Worm (Caenorhabditis elegans) whole organism, L3 larva: ENCODE results near the gene K07D4.6.

Experiments used
- ZK546.5 ChIP-seq: sonication (generic microtip); optimal IDR thresholded peaks from 2 replicates; lab custom pipeline; 2017; ENCODE audit warnings: missing biosample characterization, missing genetic modification characterization
- aly-2 ChIP-seq: fragments of 150-350 bp; optimal IDR thresholded peaks from 2 replicates; lab custom pipeline; 2014; ENCODE audit warnings: missing biosample characterization, missing genetic modification characterization
- ama-1 ChIP-seq: fragments of 150-350 bp; optimal IDR thresholded peaks from 2 replicates; lab custom pipeline; 2018
- ceh-28 ChIP-seq: fragments of 150-350 bp; optimal IDR thresholded peaks from 2 replicates; lab custom pipeline; 2014; ENCODE audit warnings: missing biosample characterization, missing genetic modification reagents, missing genetic modification characterization
- ceh-9 ChIP-seq: sonication (generic microtip); optimal IDR thresholded peaks from 2 replicates; lab custom pipeline; 2018; ENCODE audit warnings: missing biosample characterization, missing genetic modification characterization
- daf-12 ChIP-seq: fragments of 150-350 bp; optimal IDR thresholded peaks from 2 replicates; lab custom pipeline; 2014; ENCODE audit warnings: missing biosample characterization, missing genetic modification reagents, missing genetic modification characterization
- egl-5 ChIP-seq: fragments of 150-350 bp; optimal IDR thresholded peaks from 2 replicates; lab custom pipeline; 2017; ENCODE audit warnings: missing biosample characterization, missing genetic modification reagents, missing genetic modification characterization, inconsistent platforms
- elt-1 ChIP-seq: fragments of 150-350 bp; optimal IDR thresholded peaks from 2 replicates; lab custom pipeline; 2014; ENCODE audit warnings: missing biosample characterization, missing genetic modification characterization
- elt-2 ChIP-seq: sonication (generic microtip); optimal IDR thresholded peaks from 2 replicates; lab custom pipeline; 2016; ENCODE audit warnings: missing genetic modification reagents, mild to moderate bottlenecking, missing genetic modification characterization, missing compliant biosample characterization
- eor-1 ChIP-seq, 2 experiments: fragments of 150-350 bp; optimal IDR thresholded peaks; 2 replicates each; lab custom pipeline; 2014 to 2018; ENCODE audit warnings: missing biosample characterization in 2 of 2, missing genetic modification characterization in 2 of 2
- fkh-10 ChIP-seq: sonication (generic microtip); optimal IDR thresholded peaks from 2 replicates; lab custom pipeline; 2017; ENCODE audit warnings: missing biosample characterization, missing genetic modification reagents, missing genetic modification characterization
- fkh-2 ChIP-seq: fragments of 150-350 bp; optimal IDR thresholded peaks from 2 replicates; lab custom pipeline; 2014; ENCODE audit warnings: missing biosample characterization, missing genetic modification reagents, missing genetic modification characterization
- fos-1 ChIP-seq: fragments of 150-350 bp; optimal IDR thresholded peaks from 2 replicates; lab custom pipeline; 2014; ENCODE audit warnings: missing biosample characterization, missing genetic modification characterization
- hmg-11 ChIP-seq: sonication (generic microtip); optimal IDR thresholded peaks from 2 replicates; lab custom pipeline; 2016; ENCODE audit warnings: missing genetic modification characterization, missing compliant biosample characterization
- jun-1 ChIP-seq: fragments of 150-350 bp; optimal IDR thresholded peaks from 2 replicates; lab custom pipeline; 2014; ENCODE audit warnings: missing biosample characterization, missing genetic modification reagents, missing genetic modification characterization
- lin-15B ChIP-seq: fragments of 150-350 bp; optimal IDR thresholded peaks from 2 replicates; lab custom pipeline; 2014; ENCODE audit warnings: missing biosample characterization, missing genetic modification characterization
- lin-39 ChIP-seq: fragments of 150-350 bp; optimal IDR thresholded peaks from 2 replicates; lab custom pipeline; 2018; ENCODE audit warnings: missing biosample characterization, missing genetic modification reagents, missing genetic modification characterization
- lsy-12 ChIP-seq: sonication (generic microtip); optimal IDR thresholded peaks from 2 replicates; lab custom pipeline; 2016; ENCODE audit warnings: mild to moderate bottlenecking, missing genetic modification characterization, missing compliant biosample characterization
- mdl-1 ChIP-seq: fragments of 150-350 bp; optimal IDR thresholded peaks from 2 replicates; lab custom pipeline; 2014; ENCODE audit warnings: missing biosample characterization, missing genetic modification characterization
- mml-1 ChIP-seq: fragments of 150-350 bp; sonication (generic microtip); optimal IDR thresholded peaks from 3 replicates; lab custom pipeline; 2014; ENCODE audit warnings: missing biosample characterization, missing genetic modification characterization
- nfya-1 ChIP-seq: sonication (generic microtip); optimal IDR thresholded peaks from 2 replicates; lab custom pipeline; 2017; ENCODE audit warnings: missing genetic modification characterization, mild to moderate bottlenecking, missing compliant biosample characterization, antibody characterized with exemption, moderate library complexity; ENCODE audit not compliant: insufficient read depth
- nhr-11 ChIP-seq: fragments of 150-350 bp; optimal IDR thresholded peaks from 2 replicates; lab custom pipeline; 2014; ENCODE audit warnings: missing biosample characterization, missing genetic modification characterization
- nhr-12 ChIP-seq: fragments of 150-350 bp; optimal IDR thresholded peaks from 2 replicates; lab custom pipeline; 2014; ENCODE audit warnings: missing biosample characterization, missing genetic modification characterization
- nhr-23 ChIP-seq: fragments of 150-350 bp; optimal IDR thresholded peaks from 2 replicates; lab custom pipeline; 2014; ENCODE audit warnings: missing biosample characterization, missing genetic modification reagents, missing genetic modification characterization
- nhr-237 ChIP-seq: fragments of 150-350 bp; optimal IDR thresholded peaks from 2 replicates; lab custom pipeline; 2014; ENCODE audit warnings: missing biosample characterization, missing genetic modification characterization
- nhr-25 ChIP-seq: sonication (generic microtip); optimal IDR thresholded peaks from 2 replicates; lab custom pipeline; 2017; ENCODE audit warnings: missing biosample characterization, missing genetic modification characterization
- nhr-28 ChIP-seq: fragments of 150-350 bp; optimal IDR thresholded peaks from 2 replicates; lab custom pipeline; 2014; ENCODE audit warnings: missing biosample characterization, missing genetic modification characterization
- nhr-43 ChIP-seq: sonication (generic microtip); optimal IDR thresholded peaks from 2 replicates; lab custom pipeline; 2016; ENCODE audit warnings: mild to moderate bottlenecking, missing genetic modification characterization, missing compliant biosample characterization; ENCODE audit not compliant: poor library complexity, severe bottlenecking
- nhr-67 ChIP-seq: fragments of 150-350 bp; optimal IDR thresholded peaks from 2 replicates; lab custom pipeline; 2014; ENCODE audit warnings: missing biosample characterization, missing genetic modification characterization
- nhr-76 ChIP-seq: fragments of 150-350 bp; sonication (generic microtip); optimal IDR thresholded peaks from 5 replicates; lab custom pipeline; 2014; ENCODE audit warnings: missing biosample characterization, missing genetic modification characterization
- nhr-77 ChIP-seq: fragments of 150-350 bp; optimal IDR thresholded peaks from 2 replicates; lab custom pipeline; 2014; ENCODE audit warnings: missing biosample characterization, missing genetic modification characterization
- pha-4 ChIP-seq: fragments of 150-350 bp; optimal IDR thresholded peaks from 2 replicates; lab custom pipeline; 2014; ENCODE audit warnings: missing biosample characterization, missing genetic modification reagents, missing genetic modification characterization
- pqm-1 ChIP-seq: fragments of 150-350 bp; optimal IDR thresholded peaks from 2 replicates; lab custom pipeline; 2017; ENCODE audit warnings: missing biosample characterization, missing genetic modification characterization, inconsistent platforms
- sea-2 ChIP-seq: fragments of 150-350 bp; sonication (generic microtip); optimal IDR thresholded peaks from 4 replicates; lab custom pipeline; 2014; ENCODE audit warnings: missing biosample characterization, missing genetic modification reagents, missing genetic modification characterization
- snpc-4 ChIP-seq: fragments of 150-350 bp; optimal IDR thresholded peaks from 2 replicates; lab custom pipeline; 2014; ENCODE audit warnings: missing biosample characterization, missing genetic modification characterization
- tbx-2 ChIP-seq: sonication (generic microtip); optimal IDR thresholded peaks from 2 replicates; lab custom pipeline; 2016; ENCODE audit warnings: mild to moderate bottlenecking, missing genetic modification characterization, missing compliant biosample characterization
- unc-39 ChIP-seq: sonication (generic microtip); optimal IDR thresholded peaks from 4 replicates; lab custom pipeline; 2017; ENCODE audit warnings: missing biosample characterization, missing genetic modification characterization
- zag-1 ChIP-seq: fragments of 150-350 bp; optimal IDR thresholded peaks from 2 replicates; lab custom pipeline; 2014; ENCODE audit warnings: missing biosample characterization, missing genetic modification characterization
- ztf-11 ChIP-seq: fragments of 150-350 bp; optimal IDR thresholded peaks from 2 replicates; lab custom pipeline; 2014; ENCODE audit warnings: missing biosample characterization, missing genetic modification characterization
- ztf-4 ChIP-seq: fragments of 150-350 bp; optimal IDR thresholded peaks from 2 replicates; lab custom pipeline; 2014; ENCODE audit warnings: missing biosample characterization, missing genetic modification characterization

Gene K07D4.6

DNA sequence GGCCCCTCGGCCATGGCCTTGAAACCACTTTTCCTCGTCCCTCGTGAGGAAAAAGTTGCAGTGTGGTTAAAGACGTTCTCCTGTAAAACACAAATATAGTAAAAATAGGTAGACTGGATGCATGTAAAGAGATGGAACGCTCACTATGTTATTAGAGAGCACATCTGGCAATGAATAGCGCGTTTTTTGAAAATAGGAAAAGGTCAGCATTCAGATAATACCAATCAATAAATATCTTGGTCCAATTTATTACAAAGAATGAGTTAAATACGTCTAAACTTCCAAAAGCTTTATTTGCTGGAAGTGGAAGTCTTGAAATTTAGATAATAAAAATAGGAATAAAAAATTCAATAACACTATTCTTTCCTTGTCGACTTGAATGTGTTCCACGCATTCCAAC is 44.0 kb upstream of the K07D4.6 start, which contains the start of gene gadr-4:
TSS of gene gadr-4 (minus strand) at position 101 of the 400 bp plus-strand sequence.
- no peak for TF ChIP-seq snpc-4 (tag; lab: Kevin White, UChicago)
- no peak for TF ChIP-seq nfya-1 (tag; lab: Kevin White, UChicago)
- no peak for TF ChIP-seq mdl-1 (tag; lab: Kevin White, UChicago)
- no peak for TF ChIP-seq fkh-10 (GFP tag; lab: Kevin White, UChicago)
- TF ChIP-seq nhr-25 (tag; lab: Kevin White, UChicago), result no peak
- TF ChIP-seq eor-1 (tag; optimal IDR thresholded peaks at IDR 0.05; lab: Kevin White, UChicago), result no peak
- no peak for TF ChIP-seq mml-1 (tag; lab: Kevin White, UChicago)
- no peak for TF ChIP-seq lsy-12 (tag; lab: Kevin White, UChicago)
- no peak for TF ChIP-seq ztf-11
- TF ChIP-seq nhr-76 (tag; lab: Kevin White, UChicago), result no peak
- no peak for TF ChIP-seq sea-2 (GFP tag; lab: Kevin White, UChicago)
- TF ChIP-seq daf-12 (tag; lab: Kevin White, UChicago), result no peak

ce11 chrII:4049672-4050071 is 31.2 kb upstream of the K07D4.6 start:
- peak; percentile 3 for TF ChIP-seq lin-15B (tag; lab: Kevin White, UChicago)
- peak; percentile 21 for TF ChIP-seq elt-2 (tag; lab: Kevin White, UChicago)
- peak; percentile 6 for TF ChIP-seq pha-4 (tag; lab: Kevin White, UChicago)
- peak; percentile 21 for TF ChIP-seq nfya-1 (tag; lab: Kevin White, UChicago)

DNA sequence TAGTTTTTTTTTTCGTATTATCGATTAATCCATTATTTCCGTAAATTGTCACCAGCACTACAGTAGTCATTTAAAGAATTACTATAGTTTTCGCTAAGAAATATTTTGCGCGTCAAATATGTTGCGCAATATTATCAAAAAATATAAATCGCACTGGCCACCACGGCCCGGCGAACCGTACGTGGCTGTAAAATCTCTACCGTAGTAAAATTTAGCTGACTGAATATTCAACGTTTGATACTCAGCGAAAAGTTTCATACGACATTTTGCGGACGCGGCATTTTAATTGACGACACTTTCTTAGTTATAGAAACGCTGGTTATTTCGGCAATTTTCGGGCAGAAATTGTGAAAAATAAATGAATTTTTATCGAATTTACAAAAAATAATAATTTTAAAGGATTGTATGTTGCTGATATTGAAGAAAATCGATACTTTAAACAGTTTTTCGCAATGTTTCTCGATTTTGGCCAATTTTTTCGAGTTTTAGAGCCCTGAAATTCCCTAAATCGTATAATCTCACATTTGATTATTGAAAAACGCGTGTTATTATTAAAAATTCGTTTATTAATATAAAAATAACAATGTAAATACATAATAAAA is 29.4 kb upstream of the K07D4.6 start:
- peak; percentile 58 for TF ChIP-seq nhr-43
- TF ChIP-seq lin-15B (tag; lab: Kevin White, UChicago), result peak; percentile 22
- TF ChIP-seq tbx-2, result peak; percentile 30
- peak; percentile 43 for TF ChIP-seq hmg-11 (tag; lab: Kevin White, UChicago)
- TF ChIP-seq nfya-1 (tag; lab: Kevin White, UChicago), result peak; percentile 13
- TF ChIP-seq lsy-12 (tag; lab: Kevin White, UChicago), result peak; percentile 31
- TF ChIP-seq elt-2 (tag; lab: Kevin White, UChicago), result peak; percentile 54
- TF ChIP-seq, all 47 proteins: peak for 7; not testable (repeated sequence) for 40

ce11 chrII:4045396-4045795 is 26.9 kb upstream of the K07D4.6 start, which contains the start of gene K07D4.2:
Gene K07D4.2 (minus strand): TSS chrII:4045496.
- no peak for TF ChIP-seq nhr-77 (tag; lab: Kevin White, UChicago)
- TF ChIP-seq ZK546.5 (tag; lab: Kevin White, UChicago), result no peak
- TF ChIP-seq ceh-28, result no peak
- no peak for TF ChIP-seq jun-1
- TF ChIP-seq ama-1 (lab: Kevin White, UChicago), result no peak
- TF ChIP-seq tbx-2, result no peak
- TF ChIP-seq aly-2 (tag; lab: Kevin White, UChicago), result no peak
- no peak for TF ChIP-seq nhr-237 (tag; lab: Kevin White, UChicago)
- TF ChIP-seq zag-1 (tag; lab: Kevin White, UChicago), result no peak
- TF ChIP-seq ztf-11, result no peak
- no peak for TF ChIP-seq nhr-76 (tag; lab: Kevin White, UChicago)
- TF ChIP-seq mdl-1 (tag; lab: Kevin White, UChicago), result no peak
- TF ChIP-seq lin-39, result no peak
- TF ChIP-seq daf-12 (tag; lab: Kevin White, UChicago), result no peak
- TF ChIP-seq nhr-11, result no peak
- no peak for TF ChIP-seq fos-1 (tag; lab: Kevin White, UChicago)
- no peak for TF ChIP-seq unc-39 (tag; lab: Kevin White, UChicago)
- TF ChIP-seq pqm-1, result no peak

DNA sequence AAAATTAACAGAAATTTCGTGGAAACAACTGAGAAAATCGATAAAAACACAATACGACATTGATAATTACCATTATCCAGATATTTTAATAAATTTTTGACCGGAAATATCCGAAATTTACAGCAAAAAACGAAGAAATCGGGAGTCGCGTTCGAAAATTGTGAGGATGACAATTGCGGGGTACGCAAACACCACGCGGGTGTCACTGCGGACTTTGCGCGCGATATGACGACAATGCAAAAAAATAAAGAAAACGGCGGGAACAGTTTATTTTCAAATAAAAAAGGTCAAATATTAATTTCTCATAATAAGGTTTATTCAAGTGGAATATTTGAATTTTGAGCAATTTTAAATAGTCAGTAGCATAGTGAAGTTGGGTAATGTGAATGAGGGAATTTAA is 25.8 kb upstream of the K07D4.6 start, which contains the start of gene rpn-11:
TSS of gene rpn-11 (minus strand) at position 198 of the 400 bp plus-strand sequence.
- TF ChIP-seq nhr-25 (tag; lab: Kevin White, UChicago) (peak; percentile 64), nhr-67 (no peak), pqm-1 (peak; percentile 25), fkh-2 (tag; lab: Kevin White, UChicago) (no peak), elt-1 (tag; lab: Kevin White, UChicago) (no peak), nhr-43 (peak; percentile 82), ceh-9 (tag; lab: Kevin White, UChicago) (no peak), nhr-28 (no peak), fkh-10 (GFP tag; lab: Kevin White, UChicago) (no peak), tbx-2 (peak; percentile 55), ztf-4 (no peak), aly-2 (tag; lab: Kevin White, UChicago) (no peak), nfya-1 (tag; lab: Kevin White, UChicago) (peak; percentile 85), nhr-11 (no peak), ceh-28 (peak; percentile 78), nhr-76 (tag; lab: Kevin White, UChicago) (no peak), hmg-11 (tag; lab: Kevin White, UChicago) (peak; percentile 80), nhr-12 (tag; lab: Kevin White, UChicago) (no peak), egl-5 (peak; percentile 9), mml-1 (tag; lab: Kevin White, UChicago) (no peak), elt-2 (tag; lab: Kevin White, UChicago) (peak; percentile 71), ZK546.5 (tag; lab: Kevin White, UChicago) (peak; percentile 32), pha-4 (tag; lab: Kevin White, UChicago) (peak; percentile 88), fos-1 (tag; lab: Kevin White, UChicago) (no peak), lsy-12 (tag; lab: Kevin White, UChicago) (peak; percentile 80), unc-39 (tag; lab: Kevin White, UChicago) (no peak), nhr-23 (tag; lab: Kevin White, UChicago) (peak; percentile 83), snpc-4 (tag; lab: Kevin White, UChicago) (peak; percentile 82), ama-1 (lab: Kevin White, UChicago) (peak; percentile 25)
